Fruit fly (Drosophila melanogaster) whole organism, embryonic: ENCODE measurements around the gene miple1.

Experiments
- Atf-2 ChIP-seq: fragments of 200-800 bp; sonication (Bioruptor generic); optimal IDR thresholded peaks from 2 replicates; lab custom pipeline; 2016; ENCODE audit warnings: missing biosample characterization, missing genetic modification characterization
- BEAF-32 ChIP-seq: fragments of 200-800 bp; sonication (Bioruptor generic); optimal IDR thresholded peaks from 3 replicates; lab custom pipeline; 2017; ENCODE audit warnings: missing biosample characterization, missing genetic modification characterization, mild to moderate bottlenecking, moderate library complexity, missing genetic modification reagents
- Bgb ChIP-seq: fragments of 200-800 bp; sonication (Bioruptor generic); IDR thresholded peaks from 2 replicates; pipeline ENCODE4 v1.3.6; 2022; ENCODE audit warnings: missing biosample characterization, missing genetic modification characterization; ENCODE audit not compliant: partially characterized antibody
- CG10565 ChIP-seq: fragments of 200-800 bp; sonication (Bioruptor generic); optimal IDR thresholded peaks from 3 replicates; lab custom pipeline; 2016; ENCODE audit warnings: missing biosample characterization, mild to moderate bottlenecking, missing genetic modification characterization
- CG12942 ChIP-seq: fragments of 200-800 bp; sonication (Bioruptor generic); optimal IDR thresholded peaks from 3 replicates; lab custom pipeline; 2016; ENCODE audit warnings: missing biosample characterization, missing genetic modification characterization
- CG14050 ChIP-seq: fragments of 200-800 bp; sonication (Bioruptor generic); IDR thresholded peaks from 3 replicates; pipeline ENCODE4 v1.3.6; 2022; ENCODE audit warnings: missing biosample characterization, missing genetic modification characterization
- CG14710 ChIP-seq: fragments of 200-800 bp; sonication (Bioruptor generic); optimal IDR thresholded peaks from 3 replicates; lab custom pipeline; 2019; ENCODE audit warnings: missing biosample characterization, mild to moderate bottlenecking, missing genetic modification characterization, moderate library complexity
- CG15269 ChIP-seq: fragments of 200-800 bp; sonication (Bioruptor generic); optimal IDR thresholded peaks from 2 replicates; lab custom pipeline; 2018; ENCODE audit warnings: missing biosample characterization, mild to moderate bottlenecking, missing genetic modification characterization, moderate library complexity
- CG1529 ChIP-seq: fragments of 200-800 bp; sonication (Bioruptor generic); optimal IDR thresholded peaks from 3 replicates; lab custom pipeline; 2018; ENCODE audit warnings: missing biosample characterization, missing genetic modification characterization
- CG17612 ChIP-seq: fragments of 200-800 bp; sonication (Bioruptor generic); IDR thresholded peaks from 2 replicates; pipeline ENCODE4 v1.3.6; 2022; ENCODE audit warnings: missing biosample characterization, missing genetic modification characterization
- CG1832 ChIP-seq: fragments of 200-800 bp; sonication (Bioruptor generic); optimal IDR thresholded peaks from 2 replicates; lab custom pipeline; 2017; ENCODE audit warnings: missing biosample characterization, mild to moderate bottlenecking, missing genetic modification characterization, inconsistent platforms
- CG18619 ChIP-seq: fragments of 200-800 bp; sonication (Bioruptor generic); optimal IDR thresholded peaks from 3 replicates; lab custom pipeline; 2017; ENCODE audit warnings: missing biosample characterization, mild to moderate bottlenecking, missing genetic modification characterization
- CG3838 ChIP-seq: fragments of 200-800 bp; sonication (Bioruptor generic); optimal IDR thresholded peaks from 3 replicates; lab custom pipeline; 2016; ENCODE audit warnings: missing biosample characterization, missing genetic modification characterization
- CG3847 ChIP-seq: fragments of 200-800 bp; sonication (Bioruptor generic); IDR thresholded peaks from 2 replicates; pipeline ENCODE4 v1.3.6; 2022; ENCODE audit warnings: missing biosample characterization, missing genetic modification characterization
- CG42726 ChIP-seq: fragments of 200-800 bp; sonication (Bioruptor generic); IDR thresholded peaks from 2 replicates; pipeline ENCODE4 v1.3.6; 2022; ENCODE audit warnings: missing biosample characterization, missing genetic modification characterization; ENCODE audit not compliant: partially characterized antibody
- CG4707 ChIP-seq: fragments of 200-800 bp; sonication (Bioruptor generic); optimal IDR thresholded peaks from 2 replicates; lab custom pipeline; 2018; ENCODE audit warnings: missing biosample characterization, mild to moderate bottlenecking, missing genetic modification characterization, moderate library complexity
- CG7745 ChIP-seq: fragments of 200-800 bp; sonication (Bioruptor generic); optimal IDR thresholded peaks from 2 replicates; lab custom pipeline; 2018; ENCODE audit warnings: missing biosample characterization, mild to moderate bottlenecking, missing genetic modification characterization, moderate library complexity
- CG7928 ChIP-seq: fragments of 200-800 bp; sonication (Bioruptor generic); optimal IDR thresholded peaks from 2 replicates; lab custom pipeline; 2017; ENCODE audit warnings: missing biosample characterization, mild to moderate bottlenecking, missing genetic modification characterization
- CG8359 ChIP-seq: fragments of 200-800 bp; sonication (Bioruptor generic); optimal IDR thresholded peaks from 2 replicates; lab custom pipeline; 2017; ENCODE audit warnings: missing biosample characterization, mild to moderate bottlenecking, missing genetic modification characterization, borderline replicate concordance
- Dfd ChIP-seq, 2 experiments: fragments of >200 bp; optimal IDR thresholded peaks; 2 replicates each; lab custom pipeline; 2017; ENCODE audit warnings: missing biosample characterization in 2 of 2, missing genetic modification characterization in 2 of 2
- Doc2 ChIP-seq: fragments of 200-800 bp; sonication (Bioruptor generic); IDR thresholded peaks from 2 replicates; pipeline ENCODE4 v1.3.6; 2022; ENCODE audit warnings: missing biosample characterization, missing genetic modification characterization
- E2f2 ChIP-seq: fragments of 200-800 bp; sonication (Bioruptor generic); IDR thresholded peaks from 2 replicates; pipeline ENCODE4 v1.3.6; 2022; ENCODE audit warnings: missing biosample characterization, missing genetic modification characterization
- Ets65A ChIP-seq: fragments of 200-800 bp; sonication (Bioruptor generic); peaks from one replicate; lab custom pipeline; 2016; ENCODE audit warnings: missing biosample characterization, missing genetic modification characterization
- Gug ChIP-seq: fragments of 200-800 bp; sonication (Bioruptor generic); IDR thresholded peaks from 4 replicates; pipeline ENCODE4 v1.3.6; 2022; ENCODE audit warnings: missing biosample characterization, missing genetic modification characterization
- Nf-YB ChIP-seq: fragments of 200-800 bp; sonication (Bioruptor generic); optimal IDR thresholded peaks from 3 replicates; lab custom pipeline; 2019; ENCODE audit warnings: missing biosample characterization, mild to moderate bottlenecking, missing genetic modification characterization, moderate library complexity
- Nf-YC ChIP-seq: fragments of 200-800 bp; optimal IDR thresholded peaks from 3 replicates; lab custom pipeline; 2019; ENCODE audit warnings: missing biosample characterization, mild to moderate bottlenecking, missing genetic modification characterization, moderate library complexity
- Rfx ChIP-seq: fragments of 200-800 bp; sonication (Bioruptor generic); IDR thresholded peaks from 2 replicates; pipeline ENCODE4 v1.3.6; 2022; ENCODE audit warnings: missing biosample characterization, missing genetic modification characterization
- Sox100B ChIP-seq: fragments of 200-800 bp; sonication (Bioruptor generic); optimal IDR thresholded peaks from 3 replicates; lab custom pipeline; 2018; ENCODE audit warnings: missing biosample characterization, mild to moderate bottlenecking, missing genetic modification characterization
- Taf1 ChIP-seq: fragments of 200-800 bp; sonication (Bioruptor generic); IDR thresholded peaks from 2 replicates; pipeline ENCODE4 v1.3.6; 2022; ENCODE audit warnings: missing biosample characterization, missing genetic modification characterization
- ara ChIP-seq: fragments of 200-800 bp; sonication (Bioruptor generic); IDR thresholded peaks from 2 replicates; pipeline ENCODE4 v1.3.6; 2022; ENCODE audit warnings: missing biosample characterization, missing genetic modification characterization
- da ChIP-seq: fragments of 200-800 bp; sonication (Bioruptor generic); optimal IDR thresholded peaks from 2 replicates; lab custom pipeline; 2016; ENCODE audit warnings: missing biosample characterization, missing genetic modification characterization
- fd3F ChIP-seq: fragments of 200-800 bp; sonication (Bioruptor generic); optimal IDR thresholded peaks from 2 replicates; lab custom pipeline; 2018; ENCODE audit warnings: missing biosample characterization, mild to moderate bottlenecking, missing genetic modification characterization, moderate library complexity
- fru ChIP-seq: fragments of >200 bp; optimal IDR thresholded peaks from 2 replicates; lab custom pipeline; 2017
- hkb ChIP-seq, 2 experiments: fragments of 200-800 bp in 1 of 2; fragments of >200 bp in 1 of 2; sonication (Bioruptor generic) in 1 of 2; IDR thresholded peaks in 1 of 2; optimal IDR thresholded peaks in 1 of 2; 2 replicates each; pipeline versions ENCODE4 v1.3.6 to Lab custom; 2017 to 2022; ENCODE audit warnings: missing biosample characterization in 1 of 2, missing genetic modification characterization in 1 of 2
- hth ChIP-seq: fragments of >200 bp; optimal IDR thresholded peaks from 2 replicates; lab custom pipeline; 2017; ENCODE audit warnings: inconsistent platforms
- kni ChIP-seq: fragments of 200-800 bp; sonication (Bioruptor generic); optimal IDR thresholded peaks from 3 replicates; lab custom pipeline; 2017; ENCODE audit warnings: mild to moderate bottlenecking, missing biosample characterization, missing genetic modification reagents, missing genetic modification characterization
- luna ChIP-seq: fragments of 200-800 bp; sonication (Bioruptor generic); optimal IDR thresholded peaks from 2 replicates; lab custom pipeline; 2016; ENCODE audit warnings: missing biosample characterization, missing genetic modification characterization
- nerfin-2 ChIP-seq: fragments of 200-800 bp; sonication (Bioruptor generic); IDR thresholded peaks from 2 replicates; pipeline ENCODE4 v1.3.6; 2022; ENCODE audit warnings: missing biosample characterization, missing genetic modification characterization; ENCODE audit not compliant: partially characterized antibody
- oc ChIP-seq: fragments of 200-800 bp; sonication (Bioruptor generic); optimal IDR thresholded peaks from 2 replicates; lab custom pipeline; 2018; ENCODE audit warnings: missing biosample characterization, mild to moderate bottlenecking, missing genetic modification characterization, moderate library complexity
- pho ChIP-seq: fragments of 200-800 bp; sonication (Bioruptor generic); optimal IDR thresholded peaks from 2 replicates; lab custom pipeline; 2016; ENCODE audit warnings: missing biosample characterization, missing genetic modification characterization
- pros ChIP-seq: fragments of 200-800 bp; sonication (Bioruptor generic); optimal IDR thresholded peaks from 3 replicates; lab custom pipeline; 2019; ENCODE audit warnings: missing biosample characterization, mild to moderate bottlenecking, missing genetic modification characterization, moderate library complexity
- slou ChIP-seq: fragments of 200-800 bp; sonication (Bioruptor generic); optimal IDR thresholded peaks from 3 replicates; lab custom pipeline; 2016; ENCODE audit warnings: missing biosample characterization, missing genetic modification characterization
- ssp ChIP-seq: fragments of 200-800 bp; sonication (Bioruptor generic); IDR thresholded peaks from 2 replicates; pipeline ENCODE4 v1.3.6; 2022; ENCODE audit warnings: missing biosample characterization, missing genetic modification characterization
- twi ChIP-seq: fragments of 200-800 bp; optimal IDR thresholded peaks from 2 replicates; lab custom pipeline; 2019; ENCODE audit warnings: missing biosample characterization, mild to moderate bottlenecking, missing genetic modification characterization, moderate library complexity
- unpg ChIP-seq: fragments of 200-800 bp; sonication (Bioruptor generic); optimal IDR thresholded peaks from 3 replicates; lab custom pipeline; 2018; ENCODE audit warnings: missing biosample characterization, mild to moderate bottlenecking, missing genetic modification characterization, moderate library complexity
- z ChIP-seq: fragments of 200-800 bp; sonication (Bioruptor generic); IDR thresholded peaks from 3 replicates; pipeline ENCODE4 v1.3.6; 2022; ENCODE audit warnings: missing biosample characterization, missing genetic modification characterization

Gene miple1

dm6 chr3L:223019-223902 is 43.8 kb upstream of the miple1 start, which contains the start of the genes pyx and CG33229 (continued):
- TF ChIP-seq pros (GFP tag; lab: Kevin White, UChicago), result no peak
- TF ChIP-seq CG15269 (tag; lab: Kevin White, UChicago), result peak; percentile 88
- no peak for TF ChIP-seq Bgb
- TF ChIP-seq CG8359 (GFP tag; lab: Kevin White, UChicago), result peak; percentile 77
- TF ChIP-seq CG7745 (tag; lab: Kevin White, UChicago), result no peak
- TF ChIP-seq Ets65A (GFP tag; lab: Kevin White, UChicago), result peak; percentile 99
- TF ChIP-seq CG1529 (GFP tag; lab: Kevin White, UChicago), result peak; percentile 47
- TF ChIP-seq z (GFP tag; lab: Robert Waterston, UW), result no peak
- peak; percentile 93 for TF ChIP-seq E2f2
- TF ChIP-seq nerfin-2, result no peak
- peak; percentile 32 for TF ChIP-seq CG10565 (GFP tag; lab: Kevin White, UChicago)
- TF ChIP-seq Nf-YC (tag; lab: Kevin White, UChicago), result peak; percentile 81
- TF ChIP-seq hkb (optimal IDR thresholded peaks at IDR 0.05; lab: Kevin White, UChicago), result peak; percentile 83
- TF ChIP-seq hkb (GFP tag; IDR thresholded peaks at IDR 0.05; lab: Robert Waterston, UW), result peak; percentile 68
- TF ChIP-seq Dfd (GFP tag; optimal IDR thresholded peaks at IDR 0.05; lab: Kevin White, UChicago), result no peak
- peak; percentile 87 for TF ChIP-seq CG3847 (GFP tag; lab: Robert Waterston, UW)
- peak; percentile 81 for TF ChIP-seq Sox100B (GFP tag; lab: Kevin White, UChicago)
- peak; percentile 77 for TF ChIP-seq twi (tag; lab: Kevin White, UChicago)
- peak; percentile 50 for TF ChIP-seq CG17612
- peak; percentile 72 for TF ChIP-seq oc (tag; lab: Kevin White, UChicago)
- TF ChIP-seq CG18619, result peak; percentile 87
- TF ChIP-seq unpg (GFP tag; lab: Kevin White, UChicago), result peak; percentile 74
- no peak for TF ChIP-seq CG42726

- TF ChIP-seq CG8359 (GFP tag; lab: Kevin White, UChicago) (no peak), CG14710 (no peak), pho (peak; percentile 34), Nf-YB (GFP tag; lab: Kevin White, UChicago) (no peak), CG1832 (GFP tag; lab: Kevin White, UChicago) (peak; percentile 52), Rfx (GFP tag; lab: Robert Waterston, UW) (peak; percentile 41), CG4707 (GFP tag; lab: Kevin White, UChicago) (no peak), CG7928 (GFP tag; lab: Kevin White, UChicago) (no peak), ara (GFP tag; lab: Robert Waterston, UW) (peak; percentile 44), ssp (no peak), fd3F (GFP tag; lab: Kevin White, UChicago) (no peak), CG12942 (GFP tag; lab: Kevin White, UChicago) (no peak), Gug (GFP tag; lab: Robert Waterston, UW) (0 out of 4 replicates have a peak, but pooled peaks have one; percentile 13), hth (lab: Kevin White, UChicago) (no peak), Doc2 (GFP tag; lab: Robert Waterston, UW) (no peak), da (no peak), Bgb (peak; percentile 65), CG14050 (GFP tag; lab: Robert Waterston, UW) (no peak; the same call in 2 of the 3 replicates), Taf1 (GFP tag; lab: Robert Waterston, UW) (0 out of 2 replicates have a peak, but pooled peaks have one; percentile 19), Atf-2 (GFP tag; lab: Kevin White, UChicago) (no peak), CG3838 (GFP tag; lab: Kevin White, UChicago) (peak; percentile 47), luna (GFP tag; lab: Kevin White, UChicago) (no peak), slou (GFP tag; lab: Kevin White, UChicago) (no peak), fru (lab: Kevin White, UChicago) (no peak), BEAF-32 (GFP tag; lab: Kevin White, UChicago) (no peak), kni (GFP tag; lab: Kevin White, UChicago) (peak; percentile 84)
These were observed 42.8 kb upstream of the miple1 start for dm6 chr3L:224004-224951.
